Worm (Caenorhabditis elegans): ENCODE measurements around the gene F42A9.3.

ce11 chrIV:8629609-8630052 is 12.6 kb downstream of the F42A9.3 start:
- TF ChIP-seq unc-62 (GFP tag; optimal IDR thresholded peaks at IDR 0.05 in 1 of 2) (peak in 1 of 2 experiments; percentile 96), unc-62 (tag; optimal IDR thresholded peaks at IDR 0.05) (no peak), lin-13 (GFP tag; optimal IDR thresholded peaks at IDR 0.05) (no peak), lin-15B (tag; optimal IDR thresholded peaks at IDR 0.05) (no peak), duxl-1 (tag; optimal IDR thresholded peaks at IDR 0.05; ENCODE audit: poor library complexity) (no peak)
